Fruit fly (Drosophila melanogaster): ENCODE measurements around the gene Pcp.

Pcp gene

dm6 chr2L:7032517-7032951 is 11.1 kb downstream of the Pcp start, which contains the start of the genes Rab30 and Caper (continued):
- TF ChIP-seq Jarid2 (GFP tag; optimal IDR thresholded peaks at IDR 0.05) (no peak), seq (GFP tag; IDR thresholded peaks at IDR 0.05) (no peak), ssp (GFP tag; IDR thresholded peaks at IDR 0.05) (peak; percentile 62), CG7271 (tag; optimal IDR thresholded peaks at IDR 0.05) (no peak), CG17385 (GFP tag; optimal IDR thresholded peaks at IDR 0.05) (peak; percentile 21), tll (GFP tag; optimal IDR thresholded peaks at IDR 0.05) (peak in 1 of 2 experiments; percentile 6), CG13624 (GFP tag; optimal IDR thresholded peaks at IDR 0.05) (peak; percentile 80), NC2β (GFP tag; optimal IDR thresholded peaks at IDR 0.05) (peak; percentile 63), CG18011 (GFP tag; optimal IDR thresholded peaks at IDR 0.05) (peak; percentile 33), CG12299 (tag; optimal IDR thresholded peaks at IDR 0.05) (peak; percentile 55), CG8944 (GFP tag; optimal IDR thresholded peaks at IDR 0.05) (peak; percentile 53), p53 (GFP tag; optimal IDR thresholded peaks at IDR 0.05) (peak; percentile 68), insv (GFP tag; optimal IDR thresholded peaks at IDR 0.05) (peak in 1 of 2 experiments; percentile 80), CG6689 (GFP tag; IDR thresholded peaks at IDR 0.05) (no peak), CG2202 (tag; optimal IDR thresholded peaks at IDR 0.05) (peak; percentile 0), CG10209 (GFP tag; optimal IDR thresholded peaks at IDR 0.05) (no peak), row (GFP tag; IDR thresholded peaks at IDR 0.05) (peak; percentile 72), ERR (GFP tag; optimal IDR thresholded peaks at IDR 0.05) (peak; percentile 71), Dad (GFP tag; optimal IDR thresholded peaks at IDR 0.05) (peak; percentile 41), grau (tag; optimal IDR thresholded peaks at IDR 0.05) (peak; percentile 77), nerfin-2 (GFP tag; IDR thresholded peaks at IDR 0.05; ENCODE audit: partially characterized antibody) (peak; percentile 97), gt (GFP tag; IDR thresholded peaks at IDR 0.05) (no peak), Adf1 (GFP tag; IDR thresholded peaks at IDR 0.05) (peak; percentile 54), Sry-β (GFP tag; optimal IDR thresholded peaks at IDR 0.05) (no peak), CG1529 (GFP tag; optimal IDR thresholded peaks at IDR 0.05) (no peak), Atf-2 (GFP tag; optimal IDR thresholded peaks at IDR 0.05) (no peak), CG12104 (GFP tag; optimal IDR thresholded peaks at IDR 0.05) (peak; percentile 33), vfl (GFP tag; optimal IDR thresholded peaks at IDR 0.05) (peak; percentile 74), HLH3B (GFP tag; IDR thresholded peaks at IDR 0.05) (0 out of 2 replicates have a peak, but pooled peaks have one; percentile 28), Myb (GFP tag; optimal IDR thresholded peaks at IDR 0.05) (peak; percentile 75), mirr (GFP tag; optimal IDR thresholded peaks at IDR 0.05) (peak; percentile 45), dm (GFP tag; optimal IDR thresholded peaks at IDR 0.05) (peak; percentile 90), CG15601 (tag; optimal IDR thresholded peaks at IDR 0.05) (peak; percentile 49), shn (GFP tag; optimal IDR thresholded peaks at IDR 0.05) (peak; percentile 43), CG15073 (GFP tag; optimal IDR thresholded peaks at IDR 0.05) (no peak), Lhr (GFP tag; optimal IDR thresholded peaks at IDR 0.05) (peak; percentile 54), CG15269 (tag; optimal IDR thresholded peaks at IDR 0.05) (no peak), CG7372 (GFP tag; IDR thresholded peaks at IDR 0.05) (peak; percentile 46; the same call in 1 of the 2 replicates), D19A (tag; optimal IDR thresholded peaks at IDR 0.05) (peak; percentile 32), CG18619 (GFP tag; optimal IDR thresholded peaks at IDR 0.05) (no peak), CG1832 (GFP tag; optimal IDR thresholded peaks at IDR 0.05) (no peak), Gug (GFP tag; IDR thresholded peaks at IDR 0.05) (peak; percentile 38; the same call in 1 of the 4 replicates), CG6654 (GFP tag; optimal IDR thresholded peaks at IDR 0.05) (no peak), gcm (GFP tag; optimal IDR thresholded peaks at IDR 0.05) (peak; percentile 45), CG1603 (tag; optimal IDR thresholded peaks at IDR 0.05) (peak; percentile 89), CG15514 (GFP tag; optimal IDR thresholded peaks at IDR 0.05) (peak; percentile 66), Mad (GFP tag; optimal IDR thresholded peaks at IDR 0.05) (peak; percentile 9), cas (GFP tag; IDR thresholded peaks at IDR 0.05) (0 out of 2 replicates have a peak, but pooled peaks have one; percentile 33), corto (GFP tag; optimal IDR thresholded peaks at IDR 0.05) (no peak), tna (GFP tag; IDR thresholded peaks at IDR 0.05; ENCODE audit: partially characterized antibody) (peak; percentile 96)
